Worm (Caenorhabditis elegans) whole organism, L1 larva: ENCODE measurements around the gene nhr-14.
A peak's percentile ranks its signal among the peaks of the same experiment; 100 is the strongest.

ENCODE experiments used
- C16A3.4 ChIP-seq: fragments of 150-350 bp; optimal IDR thresholded peaks from 2 replicates; lab custom pipeline; 2014; ENCODE audit warnings: missing biosample characterization, missing genetic modification characterization
- F16B12.6 ChIP-seq: fragments of 150-350 bp; optimal IDR thresholded peaks from 2 replicates; lab custom pipeline; 2014; ENCODE audit warnings: missing biosample characterization, missing genetic modification characterization
- Y116A8C.19 ChIP-seq: sonication (generic microtip); optimal IDR thresholded peaks from 2 replicates; lab custom pipeline; 2016; ENCODE audit warnings: missing compliant biosample characterization, missing genetic modification characterization, borderline replicate concordance
- aha-1 ChIP-seq: fragments of 150-350 bp; optimal IDR thresholded peaks from 2 replicates; lab custom pipeline; 2014; ENCODE audit warnings: missing biosample characterization, missing genetic modification characterization
- blmp-1 ChIP-seq: fragments of 150-350 bp; optimal IDR thresholded peaks from 2 replicates; lab custom pipeline; 2014; ENCODE audit warnings: missing biosample characterization, missing genetic modification characterization
- ceh-63 ChIP-seq: fragments of 200-800 bp; sonication (Bioruptor generic); optimal IDR thresholded peaks from 2 replicates; lab custom pipeline; 2018; ENCODE audit warnings: mild to moderate bottlenecking, missing genetic modification characterization, missing compliant biosample characterization
- ceh-8 ChIP-seq: fragments of 200-800 bp; sonication (Bioruptor generic); optimal IDR thresholded peaks from 2 replicates; lab custom pipeline; 2018; ENCODE audit warnings: mild to moderate bottlenecking, missing genetic modification characterization, moderate library complexity, missing compliant biosample characterization
- ceh-88 ChIP-seq: fragments of 200-800 bp; sonication (Bioruptor generic); IDR thresholded peaks from 2 replicates; pipeline ENCODE4 v1.3.6; 2022; ENCODE audit warnings: missing genetic modification characterization, missing compliant biosample characterization
- ces-1 ChIP-seq: fragments of 150-350 bp; optimal IDR thresholded peaks from 2 replicates; lab custom pipeline; 2014; ENCODE audit warnings: missing biosample characterization, missing genetic modification reagents, missing genetic modification characterization
- efl-3 ChIP-seq: fragments of 200-800 bp; sonication (Bioruptor generic); optimal IDR thresholded peaks from 2 replicates; lab custom pipeline; 2018; ENCODE audit warnings: mild to moderate bottlenecking, missing genetic modification characterization, missing compliant biosample characterization
- elt-2 ChIP-seq: sonication (generic microtip); optimal IDR thresholded peaks from 2 replicates; lab custom pipeline; 2016; ENCODE audit warnings: missing genetic modification characterization, mild to moderate bottlenecking, inconsistent platforms, missing compliant biosample characterization, missing genetic modification reagents
- fkh-10 ChIP-seq: sonication (generic microtip); optimal IDR thresholded peaks from 2 replicates; lab custom pipeline; 2017; ENCODE audit warnings: missing biosample characterization, missing genetic modification reagents, missing genetic modification characterization
- fkh-4 ChIP-seq: sonication (generic microtip); optimal IDR thresholded peaks from 2 replicates; lab custom pipeline; 2016; ENCODE audit warnings: missing compliant biosample characterization, missing genetic modification characterization, borderline replicate concordance
- fkh-8 ChIP-seq: sonication (generic microtip); optimal IDR thresholded peaks from 2 replicates; lab custom pipeline; 2016; ENCODE audit warnings: mild to moderate bottlenecking, missing genetic modification characterization, missing compliant biosample characterization
- irx-1 ChIP-seq: sonication (generic microtip); optimal IDR thresholded peaks from 2 replicates; lab custom pipeline; 2016; ENCODE audit warnings: missing genetic modification characterization, missing compliant biosample characterization
- isw-1 ChIP-seq: fragments of 200-800 bp; sonication (Bioruptor generic); IDR thresholded peaks from 2 replicates; pipeline ENCODE4 v1.3.6; 2022; ENCODE audit warnings: missing genetic modification characterization, missing compliant biosample characterization
- jun-1 ChIP-seq: fragments of 150-350 bp; optimal IDR thresholded peaks from 2 replicates; lab custom pipeline; 2014; ENCODE audit warnings: missing biosample characterization, missing genetic modification reagents, missing genetic modification characterization
- lin-14 ChIP-seq: fragments of 200-800 bp; sonication (Bioruptor generic); optimal IDR thresholded peaks from 2 replicates; lab custom pipeline; 2018; ENCODE audit warnings: mild to moderate bottlenecking, missing genetic modification characterization, moderate library complexity, missing compliant biosample characterization
- lin-35 ChIP-seq, 2 experiments: fragments of 150-350 bp; optimal IDR thresholded peaks; 2 replicates each; lab custom pipeline; 2014; ENCODE audit warnings: missing biosample characterization in 2 of 2, missing genetic modification characterization in 2 of 2, missing genetic modification reagents in 2 of 2
- lin-39 ChIP-seq: fragments of 150-350 bp; optimal IDR thresholded peaks from 2 replicates; lab custom pipeline; 2014; ENCODE audit warnings: missing biosample characterization, missing genetic modification reagents, missing genetic modification characterization
- lir-3 ChIP-seq: sonication (generic microtip); optimal IDR thresholded peaks from 2 replicates; lab custom pipeline; 2016; ENCODE audit warnings: mild to moderate bottlenecking, missing genetic modification characterization, moderate library complexity, missing compliant biosample characterization; ENCODE audit not compliant: poor library complexity
- lsy-2 ChIP-seq, 2 experiments: fragments of 150-350 bp; optimal IDR thresholded peaks; 2 replicates each; lab custom pipeline; 2014; ENCODE audit warnings: missing biosample characterization in 2 of 2, missing genetic modification characterization in 2 of 2
- mef-2 ChIP-seq: fragments of 150-350 bp; optimal IDR thresholded peaks from 2 replicates; lab custom pipeline; 2014; ENCODE audit warnings: missing biosample characterization, missing genetic modification characterization
- mep-1 ChIP-seq: fragments of 150-350 bp; optimal IDR thresholded peaks from 2 replicates; lab custom pipeline; 2014; ENCODE audit warnings: missing biosample characterization, missing genetic modification characterization
- nhr-12 ChIP-seq: sonication (generic microtip); optimal IDR thresholded peaks from 2 replicates; lab custom pipeline; 2017; ENCODE audit warnings: missing biosample characterization, missing genetic modification characterization
- nhr-19 ChIP-seq: fragments of 200-800 bp; sonication (Bioruptor generic); conservative IDR thresholded peaks from 2 replicates; pipeline ENCODE4 v1.3.6; 2022; ENCODE audit warnings: missing genetic modification characterization, missing compliant biosample characterization
- nhr-20 ChIP-seq: sonication (generic microtip); optimal IDR thresholded peaks from 2 replicates; lab custom pipeline; 2016; ENCODE audit warnings: mild to moderate bottlenecking, missing genetic modification characterization, missing compliant biosample characterization
- nhr-237 ChIP-seq: fragments of 150-350 bp; optimal IDR thresholded peaks from 2 replicates; lab custom pipeline; 2014; ENCODE audit warnings: missing biosample characterization, missing genetic modification characterization
- nhr-47 ChIP-seq: sonication (generic microtip); optimal IDR thresholded peaks from 2 replicates; lab custom pipeline; 2016; ENCODE audit warnings: mild to moderate bottlenecking, missing genetic modification characterization, moderate library complexity, missing compliant biosample characterization
- nhr-71 ChIP-seq: sonication (generic microtip); optimal IDR thresholded peaks from 2 replicates; lab custom pipeline; 2016; ENCODE audit warnings: mild to moderate bottlenecking, missing genetic modification characterization, moderate library complexity, missing compliant biosample characterization
- nhr-77 ChIP-seq: fragments of 150-350 bp; optimal IDR thresholded peaks from 2 replicates; lab custom pipeline; 2014; ENCODE audit warnings: missing biosample characterization, missing genetic modification characterization
- nhr-90 ChIP-seq: sonication (generic microtip); optimal IDR thresholded peaks from 2 replicates; lab custom pipeline; 2016; ENCODE audit warnings: mild to moderate bottlenecking, missing genetic modification characterization, missing compliant biosample characterization; ENCODE audit not compliant: poor library complexity
- pag-3 ChIP-seq: sonication (generic microtip); optimal IDR thresholded peaks from 2 replicates; lab custom pipeline; 2017; ENCODE audit warnings: missing genetic modification characterization, mild to moderate bottlenecking, missing compliant biosample characterization, antibody characterized with exemption, borderline replicate concordance; ENCODE audit not compliant: insufficient read depth
- pax-3 ChIP-seq: fragments of 200-800 bp; sonication (Bioruptor generic); optimal IDR thresholded peaks from 2 replicates; lab custom pipeline; 2018; ENCODE audit warnings: mild to moderate bottlenecking, missing genetic modification characterization, moderate library complexity, missing compliant biosample characterization
- pqm-1 ChIP-seq: sonication (generic microtip); optimal IDR thresholded peaks from 3 replicates; lab custom pipeline; 2017; ENCODE audit warnings: missing biosample characterization, missing genetic modification characterization
- rnt-1 ChIP-seq: sonication (generic microtip); optimal IDR thresholded peaks from 2 replicates; lab custom pipeline; 2016; ENCODE audit warnings: mild to moderate bottlenecking, missing genetic modification characterization, moderate library complexity, missing compliant biosample characterization
- skn-1 ChIP-seq: fragments of 150-350 bp; optimal IDR thresholded peaks from 2 replicates; lab custom pipeline; 2014; ENCODE audit warnings: missing biosample characterization, missing genetic modification characterization
- snpc-4 ChIP-seq: fragments of 150-350 bp; optimal IDR thresholded peaks from 2 replicates; lab custom pipeline; 2014; ENCODE audit warnings: missing biosample characterization, missing genetic modification characterization
- sox-4 ChIP-seq: sonication (generic microtip); optimal IDR thresholded peaks from 2 replicates; lab custom pipeline; 2016; ENCODE audit warnings: missing genetic modification characterization, missing compliant biosample characterization
- sup-37 ChIP-seq: fragments of 200-800 bp; sonication (Bioruptor generic); optimal IDR thresholded peaks from 2 replicates; lab custom pipeline; 2018; ENCODE audit warnings: mild to moderate bottlenecking, missing genetic modification characterization, missing compliant biosample characterization
- tbx-2 ChIP-seq: sonication (generic microtip); optimal IDR thresholded peaks from 2 replicates; lab custom pipeline; 2016; ENCODE audit warnings: missing genetic modification characterization, missing compliant biosample characterization
- unc-130 ChIP-seq: fragments of 150-350 bp; optimal IDR thresholded peaks from 2 replicates; lab custom pipeline; 2017; ENCODE audit warnings: missing biosample characterization, missing genetic modification characterization, inconsistent platforms
- unc-86 ChIP-seq: sonication (generic microtip); optimal IDR thresholded peaks from 2 replicates; lab custom pipeline; 2016; ENCODE audit warnings: missing genetic modification characterization, missing compliant biosample characterization
- unc-98 ChIP-seq: fragments of 200-800 bp; sonication (Bioruptor generic); IDR thresholded peaks from 2 replicates; pipeline ENCODE4 v1.3.6; 2022; ENCODE audit warnings: missing genetic modification characterization, missing compliant biosample characterization
- vab-15 ChIP-seq: sonication (generic microtip); optimal IDR thresholded peaks from 2 replicates; lab custom pipeline; 2017; ENCODE audit warnings: missing genotype, mild to moderate bottlenecking, missing genetic modification characterization, missing compliant biosample characterization
- xbp-1 ChIP-seq: sonication (generic microtip); optimal IDR thresholded peaks from 2 replicates; lab custom pipeline; 2016; ENCODE audit warnings: missing genetic modification characterization, missing compliant biosample characterization
- zag-1 ChIP-seq: fragments of 150-350 bp; optimal IDR thresholded peaks from 2 replicates; lab custom pipeline; 2014; ENCODE audit warnings: missing biosample characterization, missing genetic modification characterization
- ztf-11 ChIP-seq, 2 experiments: sonication (generic microtip); optimal IDR thresholded peaks; 2 replicates each; lab custom pipeline; 2016 to 2017; ENCODE audit warnings: missing genetic modification characterization in 2 of 2, missing biosample characterization in 1 of 2, missing compliant biosample characterization in 1 of 2
- ztf-4 ChIP-seq: fragments of 150-350 bp; optimal IDR thresholded peaks from 2 replicates; lab custom pipeline; 2014; ENCODE audit warnings: missing biosample characterization, missing genetic modification characterization

Gene nhr-14

DNA sequence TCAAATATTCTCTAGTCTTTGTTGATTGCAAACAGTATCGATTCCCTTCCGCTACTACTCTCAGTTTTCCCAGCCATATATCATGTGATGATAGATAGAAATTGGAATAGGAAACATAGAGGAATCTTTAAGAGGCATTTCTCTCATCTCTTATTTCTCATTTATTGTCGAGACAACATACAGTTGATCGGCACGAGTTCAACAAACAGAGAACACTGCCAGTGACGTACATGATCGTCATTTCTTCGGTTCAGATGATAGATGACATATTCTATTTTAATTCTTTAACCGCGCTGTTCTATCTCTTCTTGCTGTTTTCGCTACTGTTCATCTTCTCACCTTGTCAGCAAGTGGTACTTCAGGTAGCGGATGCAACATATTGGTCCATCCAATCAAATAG lies 836 bp downstream of the nhr-14 start (continued):
- TF ChIP-seq lsy-2 (tag; optimal IDR thresholded peaks at IDR 0.05; lab: Kevin White, UChicago) (peak; percentile 46 to 78), irx-1 (tag; lab: Kevin White, UChicago) (peak; percentile 43), unc-86 (tag; lab: Kevin White, UChicago) (no peak), nhr-12 (tag; lab: Kevin White, UChicago) (no peak), vab-15 (tag; lab: Kevin White, UChicago) (peak; percentile 42), sox-4 (tag; lab: Kevin White, UChicago) (no peak), ces-1 (GFP tag; lab: Kevin White, UChicago) (no peak), Y116A8C.19 (tag; lab: Kevin White, UChicago) (no peak), lir-3 (tag; lab: Kevin White, UChicago) (peak; percentile 63), efl-3 (GFP tag; lab: Kevin White, UChicago) (no peak), skn-1 (tag; lab: Kevin White, UChicago) (peak; percentile 27)

DNA sequence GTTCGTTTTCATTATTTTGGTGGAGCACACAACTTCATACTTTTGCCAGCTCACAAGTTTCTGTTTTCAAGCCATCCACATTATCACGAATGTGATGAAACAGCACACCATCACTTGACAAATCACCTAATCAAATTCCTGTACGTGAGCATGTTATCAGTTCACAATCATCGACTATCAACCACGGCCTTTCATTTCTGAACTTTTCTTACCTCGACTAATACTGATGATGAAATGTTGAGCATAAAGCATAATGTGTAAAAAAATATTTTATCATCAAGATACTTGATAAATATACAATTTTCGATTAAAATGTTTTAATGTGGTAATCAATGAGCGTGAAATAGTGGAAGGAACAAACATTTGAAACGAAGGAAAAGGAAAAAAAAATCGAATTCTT lies 2.5 kb downstream of the nhr-14 start:
- no peak for TF ChIP-seq unc-86 (tag; lab: Kevin White, UChicago)
- TF ChIP-seq jun-1 (tag; lab: Kevin White, UChicago), result peak; percentile 33
- TF ChIP-seq lin-14 (GFP tag; lab: Kevin White, UChicago), result peak; percentile 12
- TF ChIP-seq nhr-12 (tag; lab: Kevin White, UChicago), result no peak
- TF ChIP-seq ceh-63 (GFP tag; lab: Kevin White, UChicago), result no peak
- no peak for TF ChIP-seq aha-1 (tag; lab: Kevin White, UChicago)
- TF ChIP-seq C16A3.4 (tag; lab: Kevin White, UChicago), result no peak
- TF ChIP-seq pax-3 (tag; lab: Kevin White, UChicago), result no peak
- no peak for TF ChIP-seq sup-37
- TF ChIP-seq nhr-90 (tag; lab: Kevin White, UChicago), result peak; percentile 53
- no peak for TF ChIP-seq lir-3 (tag; lab: Kevin White, UChicago)
- TF ChIP-seq ztf-4 (tag; lab: Kevin White, UChicago), result no peak
- no peak for TF ChIP-seq nhr-47 (tag; lab: Kevin White, UChicago)
- TF ChIP-seq mep-1 (tag; lab: Kevin White, UChicago), result no peak
- no peak for TF ChIP-seq pag-3 (tag; lab: Kevin White, UChicago)
- no peak for TF ChIP-seq Y116A8C.19 (tag; lab: Kevin White, UChicago)
- TF ChIP-seq nhr-237, result no peak
- no peak for TF ChIP-seq snpc-4 (tag; lab: Kevin White, UChicago)
- TF ChIP-seq lin-35 (GFP tag; optimal IDR thresholded peaks at IDR 0.05; lab: Kevin White, UChicago), result peak in 1 of 2 experiments; percentile 46
- TF ChIP-seq tbx-2, result no peak
- no peak for TF ChIP-seq isw-1
- no peak for TF ChIP-seq unc-130 (tag; lab: Kevin White, UChicago)
- TF ChIP-seq blmp-1 (tag; lab: Kevin White, UChicago), result no peak
- no peak for TF ChIP-seq lin-39 (tag; lab: Kevin White, UChicago)
- no peak for TF ChIP-seq nhr-77
- TF ChIP-seq pqm-1 (tag; lab: Kevin White, UChicago), result peak; percentile 64
- peak; percentile 99 for TF ChIP-seq elt-2
- no peak for TF ChIP-seq irx-1 (tag; lab: Kevin White, UChicago)
- no peak for TF ChIP-seq fkh-4 (tag; lab: Kevin White, UChicago)
- TF ChIP-seq nhr-19 (GFP tag; lab: Robert Waterston, UW), result peak; percentile 5; the same call in 1 of the 2 replicates
- TF ChIP-seq unc-98 (GFP tag; lab: Robert Waterston, UW), result no peak
- 0 out of 2 replicates have a peak, but pooled peaks have one; percentile 22 for TF ChIP-seq ceh-88 (GFP tag; lab: Robert Waterston, UW)
- TF ChIP-seq F16B12.6, result no peak
- TF ChIP-seq mef-2 (tag; lab: Kevin White, UChicago), result no peak
- no peak for TF ChIP-seq xbp-1 (tag; lab: Kevin White, UChicago)
- no peak for TF ChIP-seq rnt-1
- TF ChIP-seq ceh-8 (GFP tag; lab: Kevin White, UChicago), result no peak
- TF ChIP-seq lsy-2 (tag; optimal IDR thresholded peaks at IDR 0.05; lab: Kevin White, UChicago), result peak in 1 of 2 experiments; percentile 21
- TF ChIP-seq zag-1, result no peak
- TF ChIP-seq fkh-8 (tag; lab: Kevin White, UChicago), result no peak
- peak; percentile 56 for TF ChIP-seq nhr-71
- TF ChIP-seq ztf-11 (tag; optimal IDR thresholded peaks at IDR 0.05; lab: Kevin White, UChicago), result no peak
- no peak for TF ChIP-seq fkh-10 (GFP tag; lab: Kevin White, UChicago)
- TF ChIP-seq nhr-20 (tag; lab: Kevin White, UChicago), result peak; percentile 56
